Fruit fly (Drosophila melanogaster): ENCODE data around the gene BORCS5.

- TF ChIP-seq CTCF (optimal IDR thresholded peaks at IDR 0.05): no peak
- TF ChIP-seq CG8478 (optimal IDR thresholded peaks at IDR 0.05): no peak
Observed at dm6 chrX:11917056-11917633, 44.6 kb upstream of the BORCS5 start, which contains the start of gene pot.

All from S2 (cell line).